Fruit fly (Drosophila melanogaster): ENCODE measurements around the gene CG16800.

Gene CG16800

DNA sequence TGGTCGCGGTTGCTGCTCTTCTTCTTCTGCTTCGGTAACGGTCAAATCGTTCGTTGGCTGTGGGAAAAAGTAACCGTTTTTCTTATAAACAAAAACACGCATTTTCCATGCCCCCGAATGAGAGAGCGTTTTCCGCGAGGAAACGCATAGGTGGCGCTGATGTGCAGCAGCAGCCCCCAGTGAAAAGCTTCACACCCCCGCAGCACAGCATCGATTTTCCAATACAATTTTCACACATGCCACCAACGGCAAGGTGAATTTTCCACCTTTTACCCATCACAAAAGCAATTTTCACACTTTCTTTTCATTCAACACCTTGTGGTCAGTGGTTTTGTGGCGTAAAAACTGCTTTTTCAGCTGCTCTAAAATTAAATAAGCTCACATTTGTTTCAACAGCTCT, 37.3 kb downstream of the CG16800 start:
- TF ChIP-seq CkIIα-i1 (GFP tag; IDR thresholded peaks at IDR 0.05) = no peak
- TF ChIP-seq vvl (GFP tag; IDR thresholded peaks at IDR 0.05) = no peak
- no peak for TF ChIP-seq CG5245 (GFP tag; optimal IDR thresholded peaks at IDR 0.05)
- peak; percentile 100 for TF ChIP-seq onecut (GFP tag; IDR thresholded peaks at IDR 0.05)
- no peak for TF ChIP-seq trh (GFP tag; optimal IDR thresholded peaks at IDR 0.05)
- no peak for TF ChIP-seq sqz (GFP tag; optimal IDR thresholded peaks at IDR 0.05)
- TF ChIP-seq Taf1 (GFP tag; IDR thresholded peaks at IDR 0.05) = no peak
- no peak for TF ChIP-seq CG3726 (GFP tag; IDR thresholded peaks at IDR 0.05)
- TF ChIP-seq CG2120 (GFP tag; optimal IDR thresholded peaks at IDR 0.05) = no peak
- no peak for TF ChIP-seq CG8478 (optimal IDR thresholded peaks at IDR 0.05)
- peak; percentile 61 for TF ChIP-seq CG17385 (GFP tag; optimal IDR thresholded peaks at IDR 0.05)
- TF ChIP-seq en (GFP tag; optimal IDR thresholded peaks at IDR 0.05) = no peak
- no peak for TF ChIP-seq cad (GFP tag; optimal IDR thresholded peaks at IDR 0.05)
- no peak for TF ChIP-seq CG15073 (GFP tag; optimal IDR thresholded peaks at IDR 0.05)
- TF ChIP-seq otp (GFP tag; IDR thresholded peaks at IDR 0.05) = no peak
- peak; percentile 80 for TF ChIP-seq MESR4 (GFP tag; optimal IDR thresholded peaks at IDR 0.05)
- no peak for TF ChIP-seq Doc2 (GFP tag; IDR thresholded peaks at IDR 0.05)
- TF ChIP-seq CG6272 (GFP tag; IDR thresholded peaks at IDR 0.05) = no peak
- TF ChIP-seq pan (optimal IDR thresholded peaks at IDR 0.05) = no peak
- TF ChIP-seq pan (GFP tag; optimal IDR thresholded peaks at IDR 0.05 in 1 of 2, IDR thresholded peaks at IDR 0.05 in 1 of 2) = peak in 1 of 2 experiments; percentile 8
- peak; percentile 57 for TF ChIP-seq MBD-R2 (GFP tag; IDR thresholded peaks at IDR 0.05)
- TF ChIP-seq Awh (GFP tag; IDR thresholded peaks at IDR 0.05) = 0 out of 2 replicates have a peak, but pooled peaks have one; percentile 25
- TF ChIP-seq gfzf (GFP tag; optimal IDR thresholded peaks at IDR 0.05) = peak; percentile 0
- TF ChIP-seq emc (GFP tag; optimal IDR thresholded peaks at IDR 0.05) = no peak
- TF ChIP-seq luna (GFP tag; optimal IDR thresholded peaks at IDR 0.05) = no peak
- no peak for TF ChIP-seq Chrac-16 (GFP tag; optimal IDR thresholded peaks at IDR 0.05)
- TF ChIP-seq CoRest (tag; optimal IDR thresholded peaks at IDR 0.05) = no peak
- TF ChIP-seq lov (optimal IDR thresholded peaks at IDR 0.05) = no peak
- TF ChIP-seq lov (GFP tag; IDR thresholded peaks at IDR 0.05) = 0 out of 3 replicates have a peak, but pooled peaks have one; percentile 11
- TF ChIP-seq crol (GFP tag; IDR thresholded peaks at IDR 0.05) = peak; percentile 75
- TF ChIP-seq YL-1 (GFP tag; optimal IDR thresholded peaks at IDR 0.05) = peak; percentile 1
- peak; percentile 94 for TF ChIP-seq CTCF (GFP tag; optimal IDR thresholded peaks at IDR 0.05)
- no peak for TF ChIP-seq pb (GFP tag; optimal IDR thresholded peaks at IDR 0.05)
- TF ChIP-seq MTF-1 (GFP tag; optimal IDR thresholded peaks at IDR 0.05; ENCODE audit: borderline replicate concordance) = no peak
- 0 out of 2 replicates have a peak, but pooled peaks have one; percentile 19 for TF ChIP-seq bowl (GFP tag; IDR thresholded peaks at IDR 0.05)
- TF ChIP-seq CG6175 (GFP tag; IDR thresholded peaks at IDR 0.05) = no peak
- TF ChIP-seq CG8359 (GFP tag; optimal IDR thresholded peaks at IDR 0.05; ENCODE audit: borderline replicate concordance) = no peak

DNA sequence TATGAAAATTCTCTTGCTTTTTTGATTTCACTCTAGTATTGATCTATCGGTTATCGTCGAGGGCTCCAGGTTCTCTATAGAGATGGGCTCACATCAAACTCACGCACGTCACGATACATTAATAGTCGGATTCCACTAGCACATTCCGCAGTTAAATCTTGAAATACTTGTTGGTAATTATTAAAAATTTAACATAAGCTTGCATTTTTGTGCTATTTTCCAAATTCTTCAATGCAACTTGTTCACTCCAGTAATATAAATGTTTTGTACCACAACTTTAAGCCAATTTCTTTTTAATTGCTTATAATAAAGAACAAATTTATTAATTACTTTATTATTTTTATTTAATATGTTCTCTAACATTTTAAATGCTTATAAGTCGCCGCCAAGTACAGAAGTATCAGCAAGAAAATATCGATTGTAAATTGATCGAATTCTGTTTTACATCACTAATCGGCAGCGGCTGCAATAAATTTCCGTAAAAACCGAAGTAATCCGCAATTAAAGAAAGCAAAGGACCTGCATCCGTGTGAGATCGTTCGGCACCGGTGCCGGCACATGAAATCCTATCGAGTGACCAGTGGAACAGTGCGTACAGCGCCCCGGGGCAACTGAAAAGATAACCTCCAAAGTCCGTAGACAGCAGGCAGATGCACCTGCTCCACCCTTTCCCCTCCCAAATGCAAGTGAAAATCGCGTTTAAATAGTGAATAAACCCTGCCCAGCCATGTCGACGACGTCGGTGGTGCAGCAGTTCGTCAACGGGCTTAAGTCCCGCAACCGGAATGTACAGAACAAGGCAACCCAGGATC, 37.9 kb downstream of the CG16800 start, which contains the start of the genes Vha68-1 and mTor:
Gene Vha68-1 (minus strand): TSS at position 49 of the 812 bp plus-strand sequence.
Gene mTor (plus strand): TSS at position 422 of the 812 bp plus-strand sequence.
- TF ChIP-seq onecut (GFP tag; IDR thresholded peaks at IDR 0.05) = no peak; the same call in 1 of the 2 replicates
- TF ChIP-seq ERR (GFP tag; optimal IDR thresholded peaks at IDR 0.05) = peak; percentile 31
- no peak for TF ChIP-seq CG8290 (GFP tag; optimal IDR thresholded peaks at IDR 0.05)
- TF ChIP-seq CG8290 (tag; optimal IDR thresholded peaks at IDR 0.05) = no peak
- 0 out of 2 replicates have a peak, but pooled peaks have one; percentile 47 for TF ChIP-seq GATAe (GFP tag; conservative IDR thresholded peaks at IDR 0.05)
- TF ChIP-seq CG10147 (GFP tag; optimal IDR thresholded peaks at IDR 0.05) = no peak
- peak; percentile 84 for TF ChIP-seq CG14014 (GFP tag; IDR thresholded peaks at IDR 0.05)
- TF ChIP-seq Dip3 (GFP tag; optimal IDR thresholded peaks at IDR 0.05) = no peak
- peak; percentile 74 for TF ChIP-seq ase (GFP tag; IDR thresholded peaks at IDR 0.05)
- TF ChIP-seq fd96Cb (tag; optimal IDR thresholded peaks at IDR 0.05) = peak; percentile 77
- TF ChIP-seq CG17359 (tag; optimal IDR thresholded peaks at IDR 0.05) = no peak
- TF ChIP-seq CG14667 (GFP tag; IDR thresholded peaks at IDR 0.05) = peak; percentile 52
- TF ChIP-seq Hmr (GFP tag; optimal IDR thresholded peaks at IDR 0.05) = no peak
- TF ChIP-seq phol (tag; optimal IDR thresholded peaks at IDR 0.05) = peak; percentile 90
- TF ChIP-seq vnd (GFP tag; IDR thresholded peaks at IDR 0.05; ENCODE audit: partially characterized antibody) = peak; percentile 77
- TF ChIP-seq ham (GFP tag; IDR thresholded peaks at IDR 0.05) = peak; percentile 33; the same call in 1 of the 2 replicates
- peak; percentile 51 for TF ChIP-seq Bdp1 (GFP tag; optimal IDR thresholded peaks at IDR 0.05)
- TF ChIP-seq CG18764 (GFP tag; optimal IDR thresholded peaks at IDR 0.05) = no peak
